Worm (Caenorhabditis elegans) whole organism, late embryonic: ENCODE measurements around the gene C46F4.3.

Experiments
- ceh-18 ChIP-seq: sonication (generic microtip); optimal IDR thresholded peaks from 2 replicates; lab custom pipeline; 2016; ENCODE audit warnings: missing genetic modification characterization, missing compliant biosample characterization
- odd-2 ChIP-seq: sonication (generic microtip); optimal IDR thresholded peaks from 2 replicates; lab custom pipeline; 2017; ENCODE audit warnings: antibody characterized with exemption, mild to moderate bottlenecking, missing genetic modification characterization, missing compliant biosample characterization

ce11 chrX:5975228-5975627 is 39.7 kb downstream of the C46F4.3 start:
- TF ChIP-seq ceh-18 (tag; lab: Kevin White, UChicago) (no peak), odd-2 (tag; lab: Kevin White, UChicago) (no peak)
